Fruit fly (Drosophila melanogaster) whole organism: Measurements from ENCODE around the gene CG43163.

Source experiments
- CG8478 ChIP-seq: fragments of >200 bp; optimal IDR thresholded peaks from 2 replicates; lab custom pipeline; 2018; ENCODE audit warnings: inconsistent platforms
- Dll ChIP-seq: fragments of >200 bp; optimal IDR thresholded peaks from 2 replicates; lab custom pipeline; 2017
- EcR ChIP-seq, 2 experiments: fragments of >200 bp; optimal IDR thresholded peaks; 2 replicates each; lab custom pipeline; 2017; ENCODE audit warnings: missing biosample characterization in 2 of 2, missing genetic modification characterization in 2 of 2, missing genetic modification reagents in 2 of 2
- pan ChIP-seq: fragments of >200 bp; optimal IDR thresholded peaks from 2 replicates; lab custom pipeline; 2017
- psq ChIP-seq: fragments of >200 bp; optimal IDR thresholded peaks from 2 replicates; lab custom pipeline; 2017
- usp ChIP-seq: fragments of >200 bp; optimal IDR thresholded peaks from 2 replicates; lab custom pipeline; 2017; ENCODE audit warnings: missing biosample characterization, missing genetic modification characterization, mixed read lengths

The CG43163 gene

dm6 chr3L:8538355-8538754 is 31.4 kb upstream of the CG43163 start:
- TF ChIP-seq pan (lab: Kevin White, UChicago), result no peak
- TF ChIP-seq psq, result no peak
- TF ChIP-seq CG8478 (lab: Kevin White, UChicago), result no peak
- TF ChIP-seq Dll (lab: Kevin White, UChicago), result no peak
- no peak for TF ChIP-seq EcR (GFP tag; optimal IDR thresholded peaks at IDR 0.05; lab: Kevin White, UChicago)
- no peak for TF ChIP-seq usp (GFP tag; lab: Kevin White, UChicago)

dm6 chr3L:8536387-8536786 is 29.4 kb upstream of the CG43163 start:
- TF ChIP-seq usp (GFP tag; lab: Kevin White, UChicago) (no peak), Dll (lab: Kevin White, UChicago) (no peak), psq (no peak), EcR (GFP tag; optimal IDR thresholded peaks at IDR 0.05; lab: Kevin White, UChicago) (no peak), pan (lab: Kevin White, UChicago) (no peak), CG8478 (lab: Kevin White, UChicago) (no peak)

dm6 chr3L:8534386-8535306 is 27.7 kb upstream of the CG43163 start, which contains the start of gene ergic53:
ergic53 (plus strand) TSS chr3L:8534977.
- TF ChIP-seq Dll (lab: Kevin White, UChicago) (no peak), EcR (GFP tag; optimal IDR thresholded peaks at IDR 0.05; lab: Kevin White, UChicago) (no peak)

DNA sequence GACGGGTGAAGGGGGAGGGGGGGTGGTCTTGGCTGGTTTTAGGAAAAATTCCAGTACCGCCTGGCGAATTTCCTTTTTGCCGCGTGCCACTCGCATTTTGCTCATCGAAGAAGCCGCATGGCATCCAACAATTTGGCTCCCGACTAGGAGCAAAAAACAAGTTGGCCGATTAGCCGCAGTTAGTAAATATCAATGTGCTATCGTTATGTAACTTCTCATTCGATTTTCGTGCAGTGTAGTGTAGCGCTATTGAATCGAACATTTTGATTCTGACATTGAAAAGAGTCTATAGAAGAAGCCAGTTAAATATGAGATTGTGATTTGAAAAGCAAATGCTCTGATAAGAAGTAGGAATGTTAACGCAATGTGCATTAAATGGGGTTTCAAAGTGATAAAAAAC is 22.8 kb upstream of the CG43163 start:
- TF ChIP-seq psq (no peak), EcR (GFP tag; optimal IDR thresholded peaks at IDR 0.05; lab: Kevin White, UChicago) (no peak), pan (lab: Kevin White, UChicago) (no peak), CG8478 (lab: Kevin White, UChicago) (no peak), usp (GFP tag; lab: Kevin White, UChicago) (no peak), Dll (lab: Kevin White, UChicago) (no peak)

DNA sequence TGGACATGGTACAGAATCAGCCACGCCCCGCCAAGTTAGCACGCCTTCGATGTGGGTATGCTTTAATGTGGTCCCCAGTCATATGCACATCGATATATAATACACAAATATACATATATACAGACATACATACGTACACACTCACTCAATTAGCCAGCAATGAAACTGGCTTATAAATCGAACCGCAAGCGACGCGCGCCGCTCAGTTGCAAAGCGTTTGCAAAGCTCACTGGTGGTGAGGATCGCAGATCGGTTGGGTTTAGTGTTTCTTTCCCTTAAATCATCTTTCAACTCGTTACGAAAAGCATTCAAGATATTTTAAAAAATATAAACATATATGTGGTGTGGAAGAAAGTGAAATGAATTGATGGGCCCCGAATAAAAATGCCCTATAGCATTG is 21.6 kb upstream of the CG43163 start:
- TF ChIP-seq Dll (lab: Kevin White, UChicago) (no peak), psq (no peak), CG8478 (lab: Kevin White, UChicago) (no peak), EcR (GFP tag; optimal IDR thresholded peaks at IDR 0.05; lab: Kevin White, UChicago) (no peak), usp (GFP tag; lab: Kevin White, UChicago) (no peak), pan (lab: Kevin White, UChicago) (no peak)

- TF ChIP-seq CG8478 (lab: Kevin White, UChicago), result no peak
- TF ChIP-seq pan (lab: Kevin White, UChicago), result no peak
- no peak for TF ChIP-seq EcR (GFP tag; optimal IDR thresholded peaks at IDR 0.05; lab: Kevin White, UChicago)
- no peak for TF ChIP-seq Dll (lab: Kevin White, UChicago)
- no peak for TF ChIP-seq psq
- no peak for TF ChIP-seq usp (GFP tag; lab: Kevin White, UChicago)
Measured at dm6 chr3L:8527829-8528228, 20.9 kb upstream of the CG43163 start.

DNA sequence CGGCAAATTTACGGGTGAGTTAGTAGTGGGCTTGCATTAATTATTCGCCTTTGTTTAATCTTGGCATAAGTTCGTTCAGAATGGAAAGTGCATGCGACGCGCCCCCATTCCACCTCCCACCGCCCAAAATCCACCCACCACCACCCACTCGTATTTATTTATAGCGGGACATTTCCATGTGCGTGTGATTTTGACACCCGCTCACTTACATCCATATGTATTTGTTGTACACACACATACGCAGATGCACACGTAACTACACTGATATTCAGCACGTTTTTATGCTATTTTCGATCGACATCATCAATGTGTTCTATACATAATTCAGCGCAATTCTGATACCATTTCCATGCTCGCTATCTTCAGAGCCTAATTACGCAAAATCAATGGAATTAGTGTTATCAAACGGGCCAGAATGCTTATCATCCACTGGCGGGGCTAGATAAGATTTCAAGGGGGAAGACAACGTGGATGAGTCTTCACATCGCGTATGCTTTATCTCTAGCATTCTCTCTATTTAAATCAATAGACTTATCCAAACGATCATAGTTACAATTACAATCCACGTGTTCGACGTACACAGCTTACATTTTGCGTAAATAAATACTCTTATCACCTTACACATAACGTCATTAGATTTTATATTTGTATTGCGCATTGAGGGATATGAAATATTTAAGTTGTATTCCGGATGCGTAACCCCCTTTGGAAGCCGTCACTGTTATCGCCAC is 18.9 kb upstream of the CG43163 start:
- no peak for TF ChIP-seq pan (lab: Kevin White, UChicago)
- TF ChIP-seq usp (GFP tag; lab: Kevin White, UChicago), result no peak
- no peak for TF ChIP-seq EcR (GFP tag; optimal IDR thresholded peaks at IDR 0.05; lab: Kevin White, UChicago)
- no peak for TF ChIP-seq psq
- no peak for TF ChIP-seq Dll (lab: Kevin White, UChicago)
- TF ChIP-seq CG8478 (lab: Kevin White, UChicago), result no peak

DNA sequence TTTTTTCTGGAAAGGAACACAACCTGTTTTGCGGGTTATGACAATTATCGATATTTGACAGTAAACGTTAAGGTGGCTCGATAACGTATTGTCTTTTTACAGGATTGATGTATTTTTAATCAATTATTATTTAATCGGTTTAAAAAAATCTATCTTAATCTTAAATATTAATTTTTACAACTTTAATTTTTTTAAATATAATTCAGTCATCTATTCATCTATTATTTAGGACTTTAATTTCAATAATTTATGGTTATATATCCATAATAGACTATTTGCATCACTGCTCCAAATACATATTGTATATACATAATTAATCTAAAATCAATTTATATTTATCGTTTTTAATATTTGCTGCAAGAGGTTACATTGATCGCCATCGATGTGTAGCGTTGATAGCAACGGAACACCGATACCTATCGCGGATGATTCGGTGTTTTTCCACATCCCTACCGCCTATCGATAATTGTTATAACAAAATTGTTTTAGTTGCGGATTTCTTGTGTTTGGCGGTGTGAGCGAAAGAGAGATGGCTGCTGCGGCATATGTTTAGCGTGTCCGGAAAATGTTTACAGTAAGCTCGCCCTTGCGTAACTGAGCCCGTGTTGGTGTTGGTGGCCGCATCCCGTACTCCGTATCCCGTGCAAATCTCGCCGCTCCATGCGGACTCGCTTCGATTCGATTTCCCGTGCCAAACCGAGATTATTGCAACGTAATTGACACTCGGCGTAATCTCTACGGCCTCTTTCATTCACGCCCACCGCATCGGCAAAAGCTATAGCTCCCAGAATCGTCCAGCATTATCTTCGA is 18.1 kb upstream of the CG43163 start, which contains the start of the genes GstO1 and foi:
TSS of gene GstO1 (minus strand) at position 51 of the 810 bp plus-strand sequence.
TSS of gene foi (plus strand) at position 429 of the 810 bp plus-strand sequence.
- no peak for TF ChIP-seq pan (lab: Kevin White, UChicago)
- no peak for TF ChIP-seq Dll (lab: Kevin White, UChicago)
- TF ChIP-seq psq, result no peak
- no peak for TF ChIP-seq EcR (GFP tag; optimal IDR thresholded peaks at IDR 0.05; lab: Kevin White, UChicago)
- TF ChIP-seq usp (GFP tag; lab: Kevin White, UChicago), result no peak
- TF ChIP-seq CG8478 (lab: Kevin White, UChicago), result no peak

DNA sequence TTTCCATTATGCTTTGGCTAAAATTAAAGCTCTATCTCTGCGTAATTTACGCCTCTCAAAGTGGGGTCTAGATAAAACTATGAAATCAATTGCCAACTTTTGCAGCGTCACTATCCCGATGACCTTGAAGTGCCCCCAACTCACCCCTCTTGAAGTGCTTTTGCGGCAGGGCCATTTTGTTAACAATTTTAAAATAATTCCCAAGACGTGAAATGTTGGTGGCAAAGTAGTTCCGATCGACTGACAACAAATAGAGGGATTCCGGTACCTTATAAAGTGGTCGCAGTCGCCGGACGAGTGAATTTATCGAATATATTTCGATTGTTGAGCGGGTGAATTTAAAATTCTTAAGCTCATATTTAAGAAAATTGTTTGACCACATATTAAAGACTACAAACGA is 16.3 kb upstream of the CG43163 start, which contains the start of gene GstO2:
TSS of gene GstO2 (minus strand) at position 245 of the 400 bp plus-strand sequence.
- no peak for TF ChIP-seq Dll (lab: Kevin White, UChicago)

DNA sequence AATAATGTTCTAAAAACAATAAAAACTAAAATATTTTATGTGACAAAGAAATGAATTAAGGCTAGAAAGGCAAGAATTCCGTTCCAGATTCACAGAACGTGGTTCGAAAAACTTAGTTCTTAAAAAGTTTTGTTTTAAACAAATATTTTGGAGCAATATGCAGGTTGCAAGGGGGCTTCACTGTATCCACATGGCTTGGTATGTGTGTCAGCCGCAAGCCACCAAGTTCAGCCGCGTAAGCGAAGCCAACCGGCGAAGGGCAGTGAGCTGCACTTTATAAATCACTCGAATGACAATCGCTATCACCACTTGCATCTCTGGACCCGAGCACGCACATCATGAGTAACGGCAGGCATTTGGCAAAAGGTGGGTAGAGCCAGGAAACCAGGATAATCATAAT is 13.3 kb upstream of the CG43163 start, which contains the start of gene se:
TSS of gene se (plus strand) at position 301 of the 400 bp plus-strand sequence.
- TF ChIP-seq usp (GFP tag; lab: Kevin White, UChicago) (no peak), Dll (lab: Kevin White, UChicago) (no peak)

dm6 chr3L:8519232-8519631 is 12.3 kb upstream of the CG43163 start:
- no peak for TF ChIP-seq pan (lab: Kevin White, UChicago)
- no peak for TF ChIP-seq EcR (GFP tag; optimal IDR thresholded peaks at IDR 0.05; lab: Kevin White, UChicago)
- no peak for TF ChIP-seq Dll (lab: Kevin White, UChicago)
- no peak for TF ChIP-seq psq
- no peak for TF ChIP-seq CG8478 (lab: Kevin White, UChicago)
- TF ChIP-seq usp (GFP tag; lab: Kevin White, UChicago), result no peak
